Fruit fly (Drosophila melanogaster): ENCODE results near the gene CG15764.

The CG15764 gene

DNA sequence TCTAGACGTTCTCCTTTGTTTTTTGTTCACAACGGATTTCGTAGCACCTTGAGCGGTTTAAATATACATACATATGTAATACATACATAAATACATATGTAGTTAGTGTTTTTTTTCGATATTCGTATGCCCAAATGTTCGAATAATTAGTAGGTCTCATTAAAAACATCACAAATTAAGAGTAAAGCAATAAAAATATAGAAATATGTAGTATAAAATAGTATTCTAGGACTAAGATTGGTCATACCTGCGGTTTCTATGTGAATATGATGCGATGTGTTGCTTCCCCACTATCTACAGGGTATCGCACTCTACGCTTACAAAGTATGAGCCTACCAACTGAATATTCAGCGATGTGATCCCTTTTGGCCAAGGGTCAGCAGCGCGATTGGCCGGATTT lies 36.6 kb downstream of the CG15764 start, which contains the start of gene CG4020:
Gene CG4020, plus strand, starts transcription at position 301 of the 400 bp plus-strand sequence.
- no peak for TF ChIP-seq psq (optimal IDR thresholded peaks at IDR 0.05)

DNA sequence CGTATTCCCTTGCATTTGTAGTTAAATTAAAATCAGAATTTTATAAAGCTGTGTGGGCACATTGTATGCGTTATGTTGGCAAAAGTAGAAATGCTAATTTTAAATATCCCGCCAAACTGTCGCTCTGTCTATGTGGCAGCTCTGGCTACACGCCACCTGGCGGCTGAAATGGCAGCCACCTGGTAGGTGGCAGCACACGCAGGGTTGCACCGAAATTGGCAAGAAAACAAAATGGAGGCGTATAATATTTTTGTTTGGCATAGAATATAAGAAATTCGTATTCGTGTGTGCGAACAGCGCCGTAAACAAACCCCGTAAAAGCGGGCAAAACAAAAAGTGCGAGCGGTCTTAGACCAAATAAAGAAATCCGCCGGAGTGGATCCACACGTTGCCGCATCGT lies 39.0 kb downstream of the CG15764 start, which contains the start of gene CG12236:
Gene CG12236, plus strand, starts transcription at position 220 of the 400 bp plus-strand sequence.
- TF ChIP-seq usp (GFP tag; optimal IDR thresholded peaks at IDR 0.05) (no peak), pan (optimal IDR thresholded peaks at IDR 0.05) (no peak), CG8478 (optimal IDR thresholded peaks at IDR 0.05) (no peak), Dll (optimal IDR thresholded peaks at IDR 0.05) (no peak), EcR (GFP tag; optimal IDR thresholded peaks at IDR 0.05) (no peak), psq (optimal IDR thresholded peaks at IDR 0.05) (no peak)

DNA sequence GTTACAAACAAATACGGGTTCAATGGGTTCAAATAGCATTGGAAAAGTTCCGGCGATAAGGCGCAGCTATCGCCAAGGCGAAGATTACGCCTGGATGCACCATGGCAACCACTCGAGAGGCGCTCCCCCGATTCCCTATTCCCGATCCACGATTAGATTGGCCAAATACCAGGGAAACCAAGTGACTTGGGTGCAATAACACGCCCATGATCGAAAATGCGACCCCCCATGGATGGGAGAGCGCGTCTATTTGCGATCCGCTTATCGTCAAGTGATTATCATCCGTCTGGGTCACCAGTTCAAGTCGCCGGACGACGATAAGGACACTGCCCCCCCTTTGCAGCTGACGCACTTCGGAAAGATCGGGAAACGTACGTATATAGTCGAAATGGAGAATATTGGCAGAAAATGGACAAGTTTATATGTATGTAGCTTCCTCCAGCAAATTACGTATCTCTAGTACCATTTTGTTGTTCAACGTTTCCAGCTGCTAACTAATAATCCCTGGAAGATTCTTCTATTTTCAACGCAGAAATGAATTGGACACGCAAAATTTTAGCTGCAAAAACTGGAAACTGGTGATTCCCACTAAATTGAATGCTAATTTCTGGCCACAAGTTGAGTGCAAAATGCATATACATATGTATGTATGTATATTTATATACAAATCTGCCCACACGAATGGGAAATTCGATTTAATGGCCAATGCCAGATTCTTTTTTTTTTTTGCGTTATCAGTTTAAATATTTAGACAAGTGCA lies 46.3 kb downstream of the CG15764 start:
- TF ChIP-seq Dll (optimal IDR thresholded peaks at IDR 0.05) (no peak), psq (optimal IDR thresholded peaks at IDR 0.05) (no peak), pan (optimal IDR thresholded peaks at IDR 0.05) (no peak), CG8478 (optimal IDR thresholded peaks at IDR 0.05) (no peak), EcR (GFP tag; optimal IDR thresholded peaks at IDR 0.05) (no peak)

DNA sequence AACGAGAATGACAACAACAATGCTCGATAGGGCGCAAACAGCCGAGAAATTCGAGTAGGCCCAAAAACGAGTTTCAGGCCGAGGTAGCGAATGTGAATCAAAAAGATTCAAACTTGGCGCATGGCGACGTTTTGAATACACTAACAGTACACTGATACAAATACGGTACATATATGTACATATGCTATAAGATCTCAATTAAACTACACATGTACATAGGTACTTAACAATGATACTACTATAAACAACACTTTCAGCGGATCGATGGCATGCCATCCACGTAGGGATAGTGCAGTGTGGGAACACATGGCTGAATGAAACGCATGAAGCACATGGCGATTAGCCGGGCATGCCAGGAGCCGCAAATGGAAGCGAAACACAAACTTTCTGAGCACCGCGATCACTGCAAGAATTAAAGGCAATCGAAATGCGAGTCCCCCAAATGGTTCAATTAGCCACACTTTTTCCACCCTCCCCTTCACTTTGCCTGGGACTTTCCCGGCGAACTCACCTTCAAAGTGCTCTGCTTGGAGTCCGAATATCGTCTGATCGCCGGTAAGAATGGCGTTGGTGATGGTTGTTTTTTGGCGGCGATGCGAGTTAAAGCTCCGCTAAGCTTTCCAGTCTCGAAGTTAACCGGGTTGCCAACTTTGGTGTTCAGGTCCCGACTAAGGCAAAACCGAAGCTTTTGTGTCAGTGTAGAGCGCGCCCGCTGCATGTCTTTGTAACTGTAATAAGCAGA lies 47.0 kb downstream of the CG15764 start:
- TF ChIP-seq pan (optimal IDR thresholded peaks at IDR 0.05) (no peak), psq (optimal IDR thresholded peaks at IDR 0.05) (no peak), Dll (optimal IDR thresholded peaks at IDR 0.05) (no peak), usp (GFP tag; optimal IDR thresholded peaks at IDR 0.05) (no peak), CG8478 (optimal IDR thresholded peaks at IDR 0.05) (no peak)

DNA sequence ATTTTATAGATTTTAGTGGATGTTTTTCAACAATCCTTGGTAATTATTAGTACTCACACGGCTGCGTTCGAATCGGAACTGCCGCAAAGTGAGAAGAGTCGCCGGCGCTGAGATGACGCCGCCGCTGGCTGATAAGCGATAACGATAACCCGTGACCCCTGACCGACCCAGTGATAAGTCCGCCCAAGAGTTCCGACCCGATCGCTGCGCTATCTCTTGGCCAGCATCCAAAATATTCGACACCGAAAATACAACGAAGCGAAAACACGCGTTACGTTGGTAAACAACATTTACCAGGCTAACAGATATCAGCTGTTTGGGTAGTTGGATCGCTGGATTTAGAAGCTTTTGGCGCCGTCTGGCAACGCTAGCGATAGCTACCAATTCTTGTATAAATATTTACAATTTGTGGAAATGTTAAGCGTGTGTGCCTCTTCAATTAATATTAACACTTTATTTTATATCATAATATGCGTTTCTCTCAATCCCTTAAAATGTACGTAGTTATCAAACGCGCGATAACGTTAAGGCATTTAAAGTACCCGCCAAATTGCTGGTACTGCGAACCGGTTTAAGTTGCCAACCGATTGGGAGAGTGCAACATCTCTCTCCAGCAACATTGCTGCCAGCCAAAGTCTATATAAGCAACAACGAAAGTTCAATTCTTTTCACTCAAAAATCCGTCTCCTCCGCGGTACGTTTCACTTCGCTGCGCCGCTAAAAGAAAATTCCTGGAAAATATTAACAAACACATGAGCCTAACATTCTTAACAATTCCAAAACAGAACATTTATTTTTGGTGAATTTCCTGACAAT lies 47.8 kb downstream of the CG15764 start, which contains the start of the genes Shmt and CG3726:
Gene Shmt, minus strand, starts transcription at position 304 of the 816 bp plus-strand sequence.
Gene CG3726, plus strand, starts transcription at position 604 of the 816 bp plus-strand sequence.
- no peak for TF ChIP-seq EcR (GFP tag; optimal IDR thresholded peaks at IDR 0.05)
- TF ChIP-seq Dll (optimal IDR thresholded peaks at IDR 0.05), result no peak
- TF ChIP-seq usp (GFP tag; optimal IDR thresholded peaks at IDR 0.05), result no peak
- no peak for TF ChIP-seq CG8478 (optimal IDR thresholded peaks at IDR 0.05)
- no peak for TF ChIP-seq psq (optimal IDR thresholded peaks at IDR 0.05)
- TF ChIP-seq pan (optimal IDR thresholded peaks at IDR 0.05), result no peak

DNA sequence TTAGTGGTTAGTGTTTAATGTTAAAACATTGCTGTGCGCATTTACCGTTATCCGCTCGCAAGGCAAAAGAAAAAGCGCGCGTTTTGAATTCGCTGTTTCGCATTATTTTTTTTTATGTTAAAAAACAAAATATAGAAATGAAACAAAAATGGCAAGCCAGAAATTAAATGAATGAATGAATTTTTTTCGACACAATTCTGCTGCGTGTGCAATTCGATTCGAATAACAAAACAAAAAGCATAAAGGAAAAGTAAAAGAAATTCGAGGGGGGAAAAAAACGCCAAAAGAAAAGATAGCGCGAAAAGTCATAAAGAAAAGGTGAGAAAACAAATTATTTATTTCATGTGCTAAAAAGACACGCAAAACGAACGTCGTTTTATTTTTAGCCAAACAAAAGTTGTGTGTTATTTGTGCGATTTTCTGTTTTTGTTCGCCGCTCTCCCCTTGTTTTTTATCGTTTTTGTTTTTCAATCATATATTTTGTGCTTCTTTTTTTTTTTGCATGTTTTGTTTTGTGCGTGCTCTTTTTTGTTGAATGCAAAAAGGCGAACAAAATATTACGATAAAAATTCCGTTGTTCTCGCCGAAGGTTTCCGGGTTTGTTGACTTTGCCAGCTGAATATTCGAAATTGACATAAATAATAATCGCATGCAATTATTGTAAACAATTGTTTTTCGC lies 48.6 kb downstream of the CG15764 start:
- no peak for TF ChIP-seq CG8478 (optimal IDR thresholded peaks at IDR 0.05)
- no peak for TF ChIP-seq EcR (GFP tag; optimal IDR thresholded peaks at IDR 0.05)
- TF ChIP-seq usp (GFP tag; optimal IDR thresholded peaks at IDR 0.05), result no peak
- no peak for TF ChIP-seq pan (optimal IDR thresholded peaks at IDR 0.05)

DNA sequence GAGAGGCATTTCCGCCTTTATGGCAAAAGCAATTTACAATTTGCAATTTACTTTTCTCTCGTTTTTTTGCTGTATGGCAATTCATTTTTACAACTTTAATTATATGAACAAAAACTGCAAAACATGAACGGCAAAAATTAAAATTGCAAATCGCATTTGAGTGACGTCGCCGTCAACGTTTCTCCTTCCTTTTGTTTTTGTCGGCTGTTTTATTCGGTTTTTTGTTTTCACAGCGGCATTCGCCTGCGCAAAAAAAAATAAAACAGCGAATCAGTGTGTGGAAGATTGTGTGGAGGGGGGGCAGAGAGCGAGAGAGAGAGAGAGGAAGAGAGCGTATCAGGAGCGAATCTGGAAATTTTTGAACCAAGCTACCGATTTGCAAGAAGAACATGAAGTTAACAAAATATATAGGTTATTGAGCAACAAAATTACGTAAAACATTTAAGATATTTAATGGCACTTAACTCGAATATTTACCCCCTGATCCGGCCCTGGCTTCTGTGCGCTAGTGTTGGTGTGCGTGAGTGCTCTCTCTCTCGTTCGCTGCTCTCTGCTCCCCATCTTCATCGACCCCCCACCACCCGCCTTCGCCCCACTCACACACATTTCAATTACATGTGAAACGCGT lies 49.7 kb downstream of the CG15764 start:
- TF ChIP-seq psq (optimal IDR thresholded peaks at IDR 0.05) (peak; percentile 35), pan (optimal IDR thresholded peaks at IDR 0.05) (no peak)
